Comparison of ENCODE assay signal across 7 worm cellular contexts in genomic region chrX:13768562-13768961, ce11.
TF ChIP-seq lines count a peak whose summit lies in the region.

No protein-coding gene starts in this region.

TF ChIP-seq in whole organism, L1 larva, 84 proteins besides CTCF, POLR2A, EP300 and RAD21 (continues in another document):
- TF ChIP-seq dpl-1 (GFP tag; optimal IDR thresholded peaks at IDR 0.05; lab: Kevin White, UChicago) = peak in 1 of 3 experiments; percentile 18
- no peak for TF ChIP-seq ets-5 (GFP tag; IDR thresholded peaks at IDR 0.05; lab: Robert Waterston, UW)
- peak; percentile 32 for TF ChIP-seq xbp-1 (tag; optimal IDR thresholded peaks at IDR 0.05; lab: Kevin White, UChicago)
- peak; percentile 73 for TF ChIP-seq nhr-71 (tag; optimal IDR thresholded peaks at IDR 0.05; lab: Kevin White, UChicago)
- TF ChIP-seq sup-37 (GFP tag; optimal IDR thresholded peaks at IDR 0.05; lab: Kevin White, UChicago) = no peak
- peak; percentile 33 for TF ChIP-seq mef-2 (tag; optimal IDR thresholded peaks at IDR 0.05; lab: Kevin White, UChicago)
- no peak for TF ChIP-seq ztf-11 (tag; optimal IDR thresholded peaks at IDR 0.05; lab: Kevin White, UChicago)
- peak; percentile 52 for TF ChIP-seq unc-86 (tag; optimal IDR thresholded peaks at IDR 0.05; lab: Kevin White, UChicago)
- no peak for TF ChIP-seq aly-2 (tag; optimal IDR thresholded peaks at IDR 0.05; lab: Kevin White, UChicago)
- peak; percentile 15 for TF ChIP-seq swsn-7 (tag; optimal IDR thresholded peaks at IDR 0.05; lab: Kevin White, UChicago)
- TF ChIP-seq lir-3 (tag; optimal IDR thresholded peaks at IDR 0.05; lab: Kevin White, UChicago; ENCODE audit: poor library complexity) = no peak
- TF ChIP-seq mep-1 (tag; optimal IDR thresholded peaks at IDR 0.05; lab: Kevin White, UChicago) = peak; percentile 54
- TF ChIP-seq ceh-82 (tag; optimal IDR thresholded peaks at IDR 0.05; lab: Kevin White, UChicago) = peak in 1 of 3 experiments; percentile 32

TF ChIP-seq in whole organism, L2 larva, 48 proteins besides CTCF, POLR2A, EP300 and RAD21 (continues in another document):
- TF ChIP-seq Y55F3AM.14 (GFP tag; optimal IDR thresholded peaks at IDR 0.05; lab: Kevin White, UChicago) = peak; percentile 37
- no peak for TF ChIP-seq mbf-1 (tag; optimal IDR thresholded peaks at IDR 0.05; lab: Kevin White, UChicago)
- peak; percentile 50 for TF ChIP-seq nhr-21 (tag; optimal IDR thresholded peaks at IDR 0.05; lab: Kevin White, UChicago)
- no peak for TF ChIP-seq unc-62 (GFP tag; optimal IDR thresholded peaks at IDR 0.05; lab: Kevin White, UChicago)
- TF ChIP-seq lin-11 (tag; optimal IDR thresholded peaks at IDR 0.05; lab: Kevin White, UChicago) = peak; percentile 29
- no peak for TF ChIP-seq nhr-10 (tag; optimal IDR thresholded peaks at IDR 0.05; lab: Kevin White, UChicago)
- TF ChIP-seq nhr-25 (tag; optimal IDR thresholded peaks at IDR 0.05; lab: Kevin White, UChicago) = no peak
- TF ChIP-seq aly-2 (tag; optimal IDR thresholded peaks at IDR 0.05; lab: Kevin White, UChicago) = no peak
- no peak for TF ChIP-seq R02D3.7 (tag; optimal IDR thresholded peaks at IDR 0.05; lab: Kevin White, UChicago)
- TF ChIP-seq sma-3 (GFP tag; optimal IDR thresholded peaks at IDR 0.05; lab: Kevin White, UChicago) = no peak
- peak; percentile 65 for TF ChIP-seq C34F6.9 (tag; optimal IDR thresholded peaks at IDR 0.05; lab: Kevin White, UChicago)
- no peak for TF ChIP-seq lin-39 (tag; optimal IDR thresholded peaks at IDR 0.05; lab: Kevin White, UChicago)
- TF ChIP-seq ZK546.5 (tag; optimal IDR thresholded peaks at IDR 0.05; lab: Kevin White, UChicago) = no peak
- TF ChIP-seq lsy-2 (tag; optimal IDR thresholded peaks at IDR 0.05; lab: Kevin White, UChicago) = peak; percentile 17 to 72

TF ChIP-seq in whole organism, L3 larva, 47 proteins besides CTCF, POLR2A, EP300 and RAD21 (continues in another document):
- peak; percentile 89 for TF ChIP-seq fkh-10 (GFP tag; optimal IDR thresholded peaks at IDR 0.05; lab: Kevin White, UChicago)
- TF ChIP-seq nhr-23 (tag; optimal IDR thresholded peaks at IDR 0.05; lab: Kevin White, UChicago) = peak; percentile 22
- TF ChIP-seq zag-1 (tag; optimal IDR thresholded peaks at IDR 0.05; lab: Kevin White, UChicago) = no peak
- TF ChIP-seq fkh-2 (tag; optimal IDR thresholded peaks at IDR 0.05; lab: Kevin White, UChicago) = no peak
- TF ChIP-seq egl-5 (tag; optimal IDR thresholded peaks at IDR 0.05; lab: Kevin White, UChicago) = no peak
- no peak for TF ChIP-seq ceh-16 (tag; optimal IDR thresholded peaks at IDR 0.05; lab: Kevin White, UChicago)
- peak; percentile 22 for TF ChIP-seq ama-1 (optimal IDR thresholded peaks at IDR 0.05; lab: Kevin White, UChicago)
- no peak for TF ChIP-seq unc-62 (GFP tag; optimal IDR thresholded peaks at IDR 0.05; lab: Kevin White, UChicago)
- TF ChIP-seq daf-12 (tag; optimal IDR thresholded peaks at IDR 0.05; lab: Kevin White, UChicago) = no peak
- no peak for TF ChIP-seq elt-3 (tag; optimal IDR thresholded peaks at IDR 0.05; lab: Kevin White, UChicago)
- TF ChIP-seq unc-39 (tag; optimal IDR thresholded peaks at IDR 0.05; lab: Kevin White, UChicago) = no peak
- TF ChIP-seq lsy-12 (tag; optimal IDR thresholded peaks at IDR 0.05; lab: Kevin White, UChicago) = no peak
- TF ChIP-seq nhr-43 (tag; optimal IDR thresholded peaks at IDR 0.05; lab: Kevin White, UChicago; ENCODE audit: poor library complexity, severe bottlenecking) = no peak
- peak; percentile 62 for TF ChIP-seq nfya-1 (tag; optimal IDR thresholded peaks at IDR 0.05; lab: Kevin White, UChicago; ENCODE audit: insufficient read depth)

TF ChIP-seq in whole organism, L4 larva, 104 proteins besides CTCF, POLR2A, EP300 and RAD21 (continues in another document):
- TF ChIP-seq lin-15B (tag; optimal IDR thresholded peaks at IDR 0.05; lab: Kevin White, UChicago) (no peak), F49E8.2 (tag; optimal IDR thresholded peaks at IDR 0.05; lab: Kevin White, UChicago; ENCODE audit: borderline replicate concordance) (no peak), daf-19 (GFP tag; conservative IDR thresholded peaks at IDR 0.05; lab: Robert Waterston, UW) (no peak), set-16 (GFP tag; IDR thresholded peaks at IDR 0.05; lab: Robert Waterston, UW) (no peak), madf-9 (GFP tag; conservative IDR thresholded peaks at IDR 0.05; lab: Robert Waterston, UW) (no peak), F37D6.2 (tag; optimal IDR thresholded peaks at IDR 0.05; lab: Kevin White, UChicago) (no peak), lin-38 (GFP tag; IDR thresholded peaks at IDR 0.05; lab: Robert Waterston, UW) (0 out of 2 replicates have a peak, but pooled peaks have one; percentile 23), snpc-1.2 (GFP tag; IDR thresholded peaks at IDR 0.05; lab: Robert Waterston, UW) (no peak), fos-1 (tag; optimal IDR thresholded peaks at IDR 0.05; lab: Kevin White, UChicago) (no peak), tag-97 (GFP tag; IDR thresholded peaks at IDR 0.05; lab: Robert Waterston, UW) (no peak), spr-1 (tag; optimal IDR thresholded peaks at IDR 0.05; lab: Kevin White, UChicago) (no peak), Y75B8A.6 (GFP tag; IDR thresholded peaks at IDR 0.05; lab: Robert Waterston, UW) (no peak), F10B5.3 (tag; optimal IDR thresholded peaks at IDR 0.05; lab: Kevin White, UChicago) (no peak), ceh-44 (GFP tag; IDR thresholded peaks at IDR 0.05; lab: Robert Waterston, UW) (no peak)

TF ChIP-seq in whole organism, late embryonic, 69 proteins besides CTCF, POLR2A, EP300 and RAD21:
- TF ChIP-seq sox-2 (GFP tag; IDR thresholded peaks at IDR 0.05; lab: Robert Waterston, UW) (no peak), unc-42 (tag; optimal IDR thresholded peaks at IDR 0.05; lab: Kevin White, UChicago) (peak; percentile 86), hlh-15 (tag; optimal IDR thresholded peaks at IDR 0.05; lab: Kevin White, UChicago) (no peak), ceh-31 (tag; optimal IDR thresholded peaks at IDR 0.05; lab: Kevin White, UChicago) (peak; percentile 34), nfya-1 (tag; optimal IDR thresholded peaks at IDR 0.05; lab: Kevin White, UChicago) (peak; percentile 14)

TF ChIP-seq in whole organism, mixed stage, embryonic, 35 proteins besides CTCF, POLR2A, EP300 and RAD21:
- TF ChIP-seq nhr-76 (tag; optimal IDR thresholded peaks at IDR 0.05; lab: Kevin White, UChicago) (no peak), ces-1 (GFP tag; optimal IDR thresholded peaks at IDR 0.05; lab: Kevin White, UChicago) (peak; percentile 85)

TF ChIP-seq in whole organism, young adult, 124 proteins besides CTCF, POLR2A, EP300 and RAD21:
- TF ChIP-seq Y95B8A.8 (GFP tag; IDR thresholded peaks at IDR 0.05; lab: Robert Waterston, UW) (no peak), nhr-90 (tag; optimal IDR thresholded peaks at IDR 0.05; lab: Kevin White, UChicago) (no peak), gei-17 (GFP tag; optimal IDR thresholded peaks at IDR 0.05; lab: Kevin White, UChicago) (no peak), F57C9.4 (tag; optimal IDR thresholded peaks at IDR 0.05; lab: Kevin White, UChicago) (no peak), K12H6.12 (tag; optimal IDR thresholded peaks at IDR 0.05; lab: Kevin White, UChicago) (peak; percentile 63), attf-6 (GFP tag; IDR thresholded peaks at IDR 0.05; lab: Robert Waterston, UW) (no peak), lin-40 (tag; optimal IDR thresholded peaks at IDR 0.05; lab: Kevin White, UChicago) (peak; percentile 40), attf-3 (GFP tag; conservative IDR thresholded peaks at IDR 0.05; lab: Robert Waterston, UW) (no peak), F39B2.1 (GFP tag; IDR thresholded peaks at IDR 0.05; lab: Robert Waterston, UW) (no peak), madf-8 (GFP tag; conservative IDR thresholded peaks at IDR 0.05; lab: Robert Waterston, UW) (no peak), cebp-1 (GFP tag; IDR thresholded peaks at IDR 0.05; lab: Robert Waterston, UW) (no peak), cebp-1 (tag; optimal IDR thresholded peaks at IDR 0.05; lab: Kevin White, UChicago) (peak; percentile 18), ztf-26 (tag; optimal IDR thresholded peaks at IDR 0.05; lab: Kevin White, UChicago) (no peak), sdz-38 (tag; optimal IDR thresholded peaks at IDR 0.05; lab: Kevin White, UChicago) (no peak), somi-1 (GFP tag; optimal IDR thresholded peaks at IDR 0.05; lab: Kevin White, UChicago) (peak; percentile 21), unc-62 (GFP tag; optimal IDR thresholded peaks at IDR 0.05; lab: Kevin White, UChicago) (no peak), snpc-1.3 (tag; optimal IDR thresholded peaks at IDR 0.05; lab: Kevin White, UChicago; ENCODE audit: insufficient read depth) (no peak), sptf-2 (GFP tag; optimal IDR thresholded peaks at IDR 0.05; lab: Kevin White, UChicago) (no peak), lin-35 (GFP tag; optimal IDR thresholded peaks at IDR 0.05; lab: Kevin White, UChicago) (peak in 1 of 3 experiments; percentile 56), D2030.7 (GFP tag; IDR thresholded peaks at IDR 0.05; lab: Robert Waterston, UW) (no peak), T26A5.8 (tag; optimal IDR thresholded peaks at IDR 0.05; lab: Kevin White, UChicago) (no peak), ZK185.1 (tag; optimal IDR thresholded peaks at IDR 0.05; lab: Kevin White, UChicago; ENCODE audit: poor library complexity, severe bottlenecking) (no peak), chd-7 (tag; optimal IDR thresholded peaks at IDR 0.05; lab: Kevin White, UChicago) (peak; percentile 7), Y67H2A.10 (GFP tag; conservative IDR thresholded peaks at IDR 0.05; lab: Robert Waterston, UW) (no peak), C06A6.2 (GFP tag; conservative IDR thresholded peaks at IDR 0.05; lab: Robert Waterston, UW) (no peak), zfh-2 (GFP tag; conservative IDR thresholded peaks at IDR 0.05; lab: Robert Waterston, UW) (no peak), him-1 (tag; optimal IDR thresholded peaks at IDR 0.05; lab: Kevin White, UChicago) (no peak), ekl-4 (GFP tag; IDR thresholded peaks at IDR 0.05; lab: Robert Waterston, UW) (no peak), nfyb-1 (GFP tag; IDR thresholded peaks at IDR 0.05; lab: Robert Waterston, UW) (0 out of 2 replicates have a peak, but pooled peaks have one; percentile 34), atf-7 (tag; optimal IDR thresholded peaks at IDR 0.05; lab: Kevin White, UChicago) (peak; percentile 58)
